Worm (Caenorhabditis elegans): Measurements from ENCODE around the gene T04F3.4.

The T04F3.4 gene

ce11 chrV:11777846-11778245 lies 15.0 kb upstream of the T04F3.4 start (continued):
- no peak for TF ChIP-seq C16A3.4 (tag; optimal IDR thresholded peaks at IDR 0.05)
- no peak for TF ChIP-seq ets-5 (GFP tag; IDR thresholded peaks at IDR 0.05)
- no peak for TF ChIP-seq nhr-11 (tag; optimal IDR thresholded peaks at IDR 0.05)
- no peak for TF ChIP-seq sox-4 (tag; optimal IDR thresholded peaks at IDR 0.05)
- TF ChIP-seq C04F5.9 (tag; optimal IDR thresholded peaks at IDR 0.05), result no peak
- TF ChIP-seq nhr-85 (tag), result peak; percentile 77
- TF ChIP-seq lin-14 (GFP tag; optimal IDR thresholded peaks at IDR 0.05), result peak; percentile 81
- TF ChIP-seq sptf-1 (tag; optimal IDR thresholded peaks at IDR 0.05), result no peak
- peak; percentile 20 for TF ChIP-seq mep-1 (tag; optimal IDR thresholded peaks at IDR 0.05)
- TF ChIP-seq lin-39 (tag; optimal IDR thresholded peaks at IDR 0.05), result no peak
- no peak for TF ChIP-seq fkh-10 (GFP tag; optimal IDR thresholded peaks at IDR 0.05)
- no peak for TF ChIP-seq lir-3 (tag; optimal IDR thresholded peaks at IDR 0.05; ENCODE audit: poor library complexity)
- TF ChIP-seq lin-15B (tag; optimal IDR thresholded peaks at IDR 0.05), result no peak
- TF ChIP-seq C34B4.2 (tag; optimal IDR thresholded peaks at IDR 0.05), result no peak
- no peak for TF ChIP-seq unc-62 (GFP tag; optimal IDR thresholded peaks at IDR 0.05)
- no peak for TF ChIP-seq ztf-4 (tag; optimal IDR thresholded peaks at IDR 0.05)
- TF ChIP-seq ceh-63 (GFP tag; optimal IDR thresholded peaks at IDR 0.05), result no peak
- no peak for TF ChIP-seq tbx-2 (tag; optimal IDR thresholded peaks at IDR 0.05)
- TF ChIP-seq blmp-1 (tag; optimal IDR thresholded peaks at IDR 0.05), result peak; percentile 69
- no peak for TF ChIP-seq unc-30 (tag; optimal IDR thresholded peaks at IDR 0.05)
- no peak for TF ChIP-seq tlp-1 (tag; optimal IDR thresholded peaks at IDR 0.05)
- no peak for TF ChIP-seq nhr-84 (tag; optimal IDR thresholded peaks at IDR 0.05)
- no peak for TF ChIP-seq egl-27 (tag; optimal IDR thresholded peaks at IDR 0.05)
- no peak for TF ChIP-seq Y116A8C.19 (tag; optimal IDR thresholded peaks at IDR 0.05; ENCODE audit: borderline replicate concordance)
- no peak for TF ChIP-seq lin-13 (GFP tag; optimal IDR thresholded peaks at IDR 0.05)
- TF ChIP-seq skn-1 (tag; optimal IDR thresholded peaks at IDR 0.05), result no peak
- peak; percentile 54 for TF ChIP-seq nhr-20 (tag; optimal IDR thresholded peaks at IDR 0.05)
- no peak for TF ChIP-seq unc-130 (tag; optimal IDR thresholded peaks at IDR 0.05)
- TF ChIP-seq ceh-90 (tag; optimal IDR thresholded peaks at IDR 0.05), result no peak
- peak; percentile 45 for TF ChIP-seq snu-23 (GFP tag; optimal IDR thresholded peaks at IDR 0.05)
- no peak for TF ChIP-seq aly-2 (tag; optimal IDR thresholded peaks at IDR 0.05)
- no peak for TF ChIP-seq ces-1 (GFP tag; optimal IDR thresholded peaks at IDR 0.05)
- no peak for TF ChIP-seq pqm-1 (tag; optimal IDR thresholded peaks at IDR 0.05)
- TF ChIP-seq mdl-1 (tag; optimal IDR thresholded peaks at IDR 0.05), result peak in 1 of 2 experiments; percentile 26
- TF ChIP-seq aha-1 (tag; optimal IDR thresholded peaks at IDR 0.05), result no peak
- no peak for TF ChIP-seq zag-1 (tag; optimal IDR thresholded peaks at IDR 0.05)
- TF ChIP-seq hpl-2 (GFP tag; optimal IDR thresholded peaks at IDR 0.05), result no peak
- peak in 1 of 2 experiments; percentile 37 for TF ChIP-seq lsy-2 (tag; optimal IDR thresholded peaks at IDR 0.05)
- no peak for TF ChIP-seq snpc-4 (tag; optimal IDR thresholded peaks at IDR 0.05)
- TF ChIP-seq xbp-1 (tag; optimal IDR thresholded peaks at IDR 0.05), result no peak
- TF ChIP-seq ztf-11 (tag; optimal IDR thresholded peaks at IDR 0.05), result no peak
- peak; percentile 92 for TF ChIP-seq pag-3 (tag; optimal IDR thresholded peaks at IDR 0.05; ENCODE audit: borderline replicate concordance, insufficient read depth)
- no peak for TF ChIP-seq isw-1 (GFP tag; IDR thresholded peaks at IDR 0.05)
- no peak for TF ChIP-seq ama-1 (optimal IDR thresholded peaks at IDR 0.05)
- no peak for TF ChIP-seq egl-13 (tag; optimal IDR thresholded peaks at IDR 0.05)
- TF ChIP-seq F16B12.6 (tag; optimal IDR thresholded peaks at IDR 0.05), result no peak
- TF ChIP-seq swsn-7 (tag; optimal IDR thresholded peaks at IDR 0.05), result no peak
- TF ChIP-seq sup-37 (GFP tag; optimal IDR thresholded peaks at IDR 0.05), result no peak
- TF ChIP-seq dpl-1 (GFP tag; optimal IDR thresholded peaks at IDR 0.05), result no peak
- TF ChIP-seq mef-2 (tag; optimal IDR thresholded peaks at IDR 0.05), result no peak
- TF ChIP-seq rnt-1 (tag; optimal IDR thresholded peaks at IDR 0.05), result no peak
- TF ChIP-seq nhr-28 (tag; optimal IDR thresholded peaks at IDR 0.05), result no peak
- no peak for TF ChIP-seq grh-1 (GFP tag; IDR thresholded peaks at IDR 0.05)
- no peak for TF ChIP-seq elt-2 (tag; optimal IDR thresholded peaks at IDR 0.05)
- TF ChIP-seq nhr-47 (tag; optimal IDR thresholded peaks at IDR 0.05), result no peak
